Fruit fly (Drosophila melanogaster) Kc167 (cell line): ENCODE measurements around the gene D2hgdh.

Source experiments
- Myc ChIP-seq: fragments of >200 bp; optimal IDR thresholded peaks from 2 replicates; lab custom pipeline; 2017; ENCODE audit warnings: missing external identifiers
- Sin3A ChIP-seq: fragments of >200 bp; optimal IDR thresholded peaks from 2 replicates; lab custom pipeline; 2018; ENCODE audit warnings: missing external identifiers
- h ChIP-seq: fragments of >200 bp; optimal IDR thresholded peaks from 3 replicates; lab custom pipeline; 2018; ENCODE audit warnings: missing external identifiers
- insv ChIP-seq: fragments of >200 bp; optimal IDR thresholded peaks from 3 replicates; lab custom pipeline; 2018; ENCODE audit warnings: missing external identifiers
- psq ChIP-seq: fragments of >200 bp; optimal IDR thresholded peaks from 2 replicates; lab custom pipeline; 2017; ENCODE audit warnings: missing external identifiers
- ttk ChIP-seq: sonication (Bioruptor generic); optimal IDR thresholded peaks from 2 replicates; lab custom pipeline; 2017; ENCODE audit warnings: missing external identifiers

The D2hgdh gene

DNA sequence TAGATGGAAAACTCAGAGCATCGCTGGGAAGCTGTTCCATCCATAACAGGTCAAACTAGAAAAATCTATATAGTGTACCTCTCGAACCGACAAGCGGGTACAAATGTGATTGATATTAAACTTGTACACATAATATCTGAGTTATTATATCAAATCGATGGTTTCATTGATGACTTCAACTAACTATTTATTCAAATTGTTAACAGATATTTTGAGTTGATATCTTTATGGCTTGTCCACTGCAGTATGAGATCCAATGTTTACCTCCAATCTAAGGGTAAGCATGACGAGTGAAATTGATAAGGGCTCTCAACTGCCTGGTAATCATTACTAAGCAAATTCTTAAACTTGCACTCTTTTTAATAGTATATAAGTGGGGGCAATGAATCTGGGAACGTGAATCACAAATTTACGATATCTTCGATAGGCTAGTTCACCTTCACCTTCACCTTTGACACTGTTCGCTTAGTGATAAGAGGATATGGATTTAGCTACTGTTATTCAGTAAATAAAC is 34.7 kb downstream of the D2hgdh start, which contains the start of gene Cyp4d2:
Gene Cyp4d2 (plus strand): TSS at position 51 of the 514 bp plus-strand sequence.
- no peak for TF ChIP-seq insv (lab: Kevin White, UChicago)
- TF ChIP-seq Sin3A (lab: Kevin White, UChicago) = no peak
- no peak for TF ChIP-seq psq (lab: Kevin White, UChicago)
- TF ChIP-seq h (lab: Kevin White, UChicago) = no peak
- TF ChIP-seq Myc (lab: Kevin White, UChicago) = no peak
- TF ChIP-seq ttk (lab: Kevin White, UChicago) = no peak

DNA sequence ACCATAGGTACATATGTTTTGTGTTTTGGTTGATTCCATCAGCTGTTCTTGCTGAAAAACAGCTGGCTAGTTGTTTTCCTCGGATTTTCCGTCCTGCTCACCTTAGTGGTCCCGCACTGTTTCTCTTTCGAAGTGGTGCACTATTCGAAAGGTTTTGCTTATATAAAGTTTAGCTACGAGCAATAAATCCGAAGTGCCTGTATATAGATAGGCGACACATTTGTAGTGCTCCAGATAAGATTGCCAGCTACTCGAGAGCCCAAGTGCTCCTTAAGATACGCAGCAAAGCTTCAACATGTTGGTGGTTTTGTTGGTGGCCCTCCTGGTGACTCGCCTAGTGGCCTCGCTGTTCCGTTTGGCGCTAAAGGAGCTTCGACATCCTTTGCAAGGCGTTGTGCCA is 37.5 kb downstream of the D2hgdh start, which contains the start of gene Cyp4ae1:
Gene Cyp4ae1 (plus strand): TSS at position 206 of the 400 bp plus-strand sequence.
- no peak for TF ChIP-seq h (lab: Kevin White, UChicago)

DNA sequence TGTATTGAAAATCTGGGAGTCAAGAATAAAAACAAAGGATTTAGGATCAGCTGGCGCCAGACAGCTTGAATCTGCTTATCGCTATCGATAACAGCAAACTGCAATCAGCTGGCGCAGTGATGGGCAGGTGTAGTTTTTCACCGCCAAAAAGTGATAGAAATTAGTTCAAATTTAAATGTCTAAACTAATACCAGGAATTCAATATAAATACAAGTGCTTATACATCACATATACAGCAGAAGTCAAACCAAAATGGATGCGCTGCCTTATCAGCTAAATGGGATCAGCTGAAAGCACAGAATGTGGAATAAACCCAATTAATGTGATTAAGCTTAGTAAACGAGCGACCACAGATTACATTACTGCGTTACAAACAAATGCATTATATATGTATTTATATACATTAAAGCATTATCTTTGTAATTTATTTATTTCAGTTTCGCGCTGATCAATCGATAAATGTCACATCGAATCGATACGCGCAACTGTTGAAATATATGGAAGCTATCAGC is 39.5 kb downstream of the D2hgdh start, which contains the start of gene pn:
Gene pn (plus strand): TSS at position 462 of the 512 bp plus-strand sequence.
- TF ChIP-seq psq (lab: Kevin White, UChicago) (no peak), ttk (lab: Kevin White, UChicago) (no peak), Myc (lab: Kevin White, UChicago) (no peak), h (lab: Kevin White, UChicago) (no peak), Sin3A (lab: Kevin White, UChicago) (no peak), insv (lab: Kevin White, UChicago) (no peak)

DNA sequence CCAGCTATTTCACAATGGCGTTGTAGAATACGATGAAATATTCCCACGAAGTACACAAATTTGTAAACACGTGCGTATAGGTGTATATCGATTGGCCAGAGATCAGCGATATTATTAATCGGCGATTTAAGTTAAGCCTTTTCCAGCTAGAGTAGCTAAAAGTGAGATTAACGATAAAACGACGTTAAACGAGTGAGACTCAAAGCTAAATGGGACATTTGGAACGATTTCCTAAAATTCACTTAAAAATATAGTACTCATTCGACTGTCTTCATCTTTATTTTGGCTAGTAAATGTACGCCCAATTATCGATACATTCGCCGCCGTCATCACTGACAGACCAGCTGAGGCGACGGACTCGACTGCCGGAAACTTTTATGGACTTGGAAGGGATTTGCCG is 43.3 kb downstream of the D2hgdh start, which contains the start of the genes Nmd3 and CG17776:
Gene Nmd3 (minus strand): TSS at position 106 of the 400 bp plus-strand sequence.
Gene CG17776 (plus strand): TSS at position 163 of the 400 bp plus-strand sequence.
- TF ChIP-seq h (lab: Kevin White, UChicago) = no peak
- TF ChIP-seq Myc (lab: Kevin White, UChicago) = no peak
- no peak for TF ChIP-seq psq (lab: Kevin White, UChicago)

DNA sequence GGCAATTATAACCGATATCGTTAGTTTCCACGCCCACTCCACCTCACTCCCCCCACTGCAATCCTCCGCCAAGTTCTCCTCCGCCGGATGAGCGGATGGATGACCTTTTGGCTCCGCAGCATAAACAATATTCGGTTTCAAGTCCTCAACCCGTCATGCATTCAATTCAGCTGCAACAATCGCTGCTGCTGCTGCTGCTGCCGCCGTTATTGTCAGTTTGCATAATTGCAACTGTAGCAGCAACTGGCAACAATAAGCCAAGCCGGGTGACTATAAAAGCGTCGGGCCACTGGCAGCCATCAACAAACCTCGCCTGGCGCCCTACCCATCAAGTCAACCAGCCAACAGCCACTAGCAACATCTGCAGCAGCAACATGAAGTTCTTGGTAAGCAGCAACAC is 45.3 kb downstream of the D2hgdh start, which contains the start of gene CG17777:
Gene CG17777 (plus strand): TSS at position 301 of the 400 bp plus-strand sequence.
- no peak for TF ChIP-seq Sin3A (lab: Kevin White, UChicago)
- no peak for TF ChIP-seq Myc (lab: Kevin White, UChicago)
- TF ChIP-seq ttk (lab: Kevin White, UChicago) = no peak
- TF ChIP-seq psq (lab: Kevin White, UChicago) = no peak
- TF ChIP-seq h (lab: Kevin White, UChicago) = no peak
- TF ChIP-seq insv (lab: Kevin White, UChicago) = no peak

DNA sequence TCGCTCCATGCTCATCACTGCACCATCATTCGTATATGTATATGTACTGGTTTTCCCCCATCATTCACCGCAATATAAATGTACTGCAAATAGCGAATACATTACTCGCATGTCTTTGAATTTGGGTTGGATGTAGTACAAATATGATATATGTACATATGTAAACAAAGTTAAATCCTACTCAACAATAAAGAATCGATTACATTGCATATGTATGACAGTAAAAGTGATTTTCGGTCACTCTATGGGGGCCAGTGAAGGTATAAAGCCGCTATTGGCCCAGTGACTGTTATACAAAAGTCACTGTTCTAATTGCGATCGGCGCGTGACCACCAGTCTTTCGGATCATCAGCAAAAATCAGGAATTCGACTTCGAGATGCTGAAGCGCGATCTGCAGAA is 46.2 kb downstream of the D2hgdh start, which contains the start of gene CG3457:
Gene CG3457 (plus strand): TSS at position 301 of the 400 bp plus-strand sequence.
- TF ChIP-seq Myc (lab: Kevin White, UChicago) (no peak), ttk (lab: Kevin White, UChicago) (no peak), Sin3A (lab: Kevin White, UChicago) (no peak), h (lab: Kevin White, UChicago) (no peak), insv (lab: Kevin White, UChicago) (no peak), psq (lab: Kevin White, UChicago) (no peak)

DNA sequence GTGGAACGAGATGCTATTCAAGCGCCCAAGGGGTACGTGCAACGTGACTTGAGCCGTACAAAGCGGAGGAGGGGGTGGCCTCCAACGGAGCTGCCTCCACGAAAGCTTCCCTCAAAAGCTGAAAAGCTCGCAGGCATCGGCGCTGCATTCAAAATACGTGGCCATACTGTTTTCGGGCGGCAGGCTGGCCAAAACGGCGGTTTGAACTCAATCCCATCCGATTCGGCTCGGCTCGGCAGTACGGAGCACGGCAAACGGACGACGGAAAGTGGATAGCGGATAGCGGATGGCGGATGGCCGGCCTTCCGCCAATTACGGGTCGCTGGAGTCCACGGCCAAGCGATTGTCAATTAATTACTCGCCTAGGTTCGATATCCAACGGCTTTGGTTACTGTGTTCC is 47.6 kb downstream of the D2hgdh start, which contains the start of gene Mct1:
Gene Mct1 (plus strand): TSS at position 301 of the 400 bp plus-strand sequence.
- TF ChIP-seq psq (lab: Kevin White, UChicago) (no peak), Myc (lab: Kevin White, UChicago) (no peak), h (lab: Kevin White, UChicago) (no peak), Sin3A (lab: Kevin White, UChicago) (no peak), ttk (lab: Kevin White, UChicago) (no peak), insv (lab: Kevin White, UChicago) (no peak)

DNA sequence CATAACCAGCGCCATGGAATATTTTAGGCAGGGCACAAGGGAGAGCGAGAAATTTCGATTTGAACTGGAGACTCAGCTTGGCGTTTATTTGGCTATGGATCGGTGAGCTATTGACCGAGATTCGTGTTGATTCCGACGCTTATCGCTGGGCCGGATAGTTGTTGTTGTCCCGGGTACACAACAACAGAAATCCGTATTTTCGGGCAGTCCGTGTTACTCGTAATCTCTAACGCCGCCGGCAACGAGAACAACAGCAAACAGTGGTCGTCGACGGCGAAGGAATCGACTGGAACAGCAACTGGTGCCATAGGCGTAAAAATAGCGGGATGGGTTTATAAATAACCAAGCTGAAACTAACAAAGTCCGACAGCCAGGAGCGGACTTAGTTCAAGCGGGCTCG is 50.6 kb downstream of the D2hgdh start:
- TF ChIP-seq Sin3A (lab: Kevin White, UChicago) (no peak), ttk (lab: Kevin White, UChicago) (no peak), Myc (lab: Kevin White, UChicago) (no peak), h (lab: Kevin White, UChicago) (no peak), psq (lab: Kevin White, UChicago) (no peak), insv (lab: Kevin White, UChicago) (no peak)

DNA sequence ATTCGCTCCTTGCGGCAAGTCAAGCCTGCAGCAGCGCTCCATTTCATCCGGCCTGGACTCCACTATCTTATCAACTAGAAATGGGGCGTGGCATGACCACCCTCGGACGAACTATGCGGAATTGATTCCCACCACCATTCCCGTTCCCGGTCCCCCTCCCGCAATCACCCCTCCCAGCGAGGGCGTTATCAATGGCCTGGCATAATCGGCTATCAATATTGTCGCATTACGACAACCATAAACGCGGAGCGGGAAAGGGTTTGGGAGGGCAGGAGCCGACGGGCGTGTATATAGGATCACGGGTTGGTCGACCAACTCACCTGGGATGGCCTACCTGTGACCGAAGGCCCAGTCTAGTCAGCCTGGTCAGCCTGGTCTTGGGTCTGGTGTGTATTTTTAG is 51.9 kb downstream of the D2hgdh start:
- TF ChIP-seq Myc (lab: Kevin White, UChicago) (no peak), insv (lab: Kevin White, UChicago) (no peak), ttk (lab: Kevin White, UChicago) (no peak), h (lab: Kevin White, UChicago) (no peak), psq (lab: Kevin White, UChicago) (no peak), Sin3A (lab: Kevin White, UChicago) (no peak)

DNA sequence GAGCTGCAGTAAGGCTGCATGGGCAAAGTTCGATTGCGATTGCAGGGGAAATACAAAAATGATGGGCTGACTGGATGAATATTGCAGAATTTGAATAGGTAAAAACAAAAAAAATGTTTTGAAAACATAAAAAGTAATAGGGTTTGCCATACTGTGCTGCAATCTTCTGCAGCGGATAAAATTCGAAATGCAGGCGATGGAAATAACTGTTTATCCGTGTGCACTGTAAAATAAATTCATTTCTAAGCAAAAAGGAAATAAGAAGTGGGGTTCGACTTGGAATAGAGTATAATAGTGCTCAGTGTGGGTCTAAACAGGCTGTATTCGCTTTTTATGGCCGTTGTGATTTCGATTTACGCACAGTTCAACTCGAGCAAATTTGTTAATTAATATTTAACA is 52.5 kb downstream of the D2hgdh start, which contains the start of gene CG14053:
Gene CG14053 (minus strand): TSS at position 101 of the 399 bp plus-strand sequence.
- TF ChIP-seq h (lab: Kevin White, UChicago) = no peak
- no peak for TF ChIP-seq Sin3A (lab: Kevin White, UChicago)
- TF ChIP-seq insv (lab: Kevin White, UChicago) = no peak
